Worm (Caenorhabditis elegans) whole organism, L2 larva: ENCODE data around the gene C54F6.17.

Experiments used
- R02D3.7 ChIP-seq: fragments of 150-350 bp; optimal IDR thresholded peaks from 2 replicates; lab custom pipeline; 2014; ENCODE audit warnings: missing biosample characterization, missing genetic modification characterization
- ceh-82 ChIP-seq: fragments of 150-350 bp; optimal IDR thresholded peaks from 2 replicates; lab custom pipeline; 2014; ENCODE audit warnings: missing biosample characterization, missing genetic modification characterization
- dmd-4 ChIP-seq: sonication (generic microtip); optimal IDR thresholded peaks from 2 replicates; lab custom pipeline; 2017; ENCODE audit warnings: missing biosample characterization, missing genetic modification characterization
- mdl-1 ChIP-seq, 2 experiments: fragments of 150-350 bp in 1 of 2; sonication (generic microtip) in 1 of 2; optimal IDR thresholded peaks; 2 replicates each; lab custom pipeline; 2017; ENCODE audit warnings: missing biosample characterization in 2 of 2, missing genetic modification characterization in 2 of 2
- nhr-12 ChIP-seq: fragments of 150-350 bp; optimal IDR thresholded peaks from 2 replicates; lab custom pipeline; 2014; ENCODE audit warnings: missing biosample characterization, missing genetic modification characterization
- nhr-237 ChIP-seq: fragments of 150-350 bp; optimal IDR thresholded peaks from 2 replicates; lab custom pipeline; 2014; ENCODE audit warnings: missing biosample characterization, missing genetic modification characterization
- nhr-6 ChIP-seq: fragments of 150-350 bp; optimal IDR thresholded peaks from 2 replicates; lab custom pipeline; 2014; ENCODE audit warnings: missing biosample characterization, missing genetic modification characterization
- zag-1 ChIP-seq: fragments of 150-350 bp; optimal IDR thresholded peaks from 2 replicates; lab custom pipeline; 2014; ENCODE audit warnings: missing biosample characterization, missing genetic modification characterization

DNA sequence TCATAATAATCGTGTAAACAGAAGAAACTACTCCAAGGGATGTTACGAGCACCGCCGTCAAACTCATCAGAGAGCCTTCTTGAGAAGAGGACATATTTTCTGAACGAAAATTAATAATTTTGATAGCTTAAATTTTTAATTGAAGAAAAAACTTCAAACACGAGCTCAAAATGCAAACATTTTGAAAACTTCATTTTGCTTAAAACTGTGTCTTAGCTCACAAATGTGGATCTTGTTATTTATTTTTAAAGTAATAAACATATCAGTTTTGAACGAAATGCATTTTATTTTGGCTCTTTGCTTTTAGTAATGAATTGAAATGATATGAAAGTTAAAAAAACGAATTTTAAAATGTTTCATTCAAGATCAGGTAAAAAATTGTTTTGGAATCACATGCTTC lies 39.7 kb upstream of the C54F6.17 start, which contains the start of gene srbc-7:
- TF ChIP-seq nhr-12 (tag; lab: Kevin White, UChicago) (no peak), R02D3.7 (tag; lab: Kevin White, UChicago) (no peak), zag-1 (tag; lab: Kevin White, UChicago) (no peak), nhr-6 (tag; lab: Kevin White, UChicago) (no peak), ceh-82 (tag; lab: Kevin White, UChicago) (no peak), nhr-237 (tag; lab: Kevin White, UChicago) (no peak), mdl-1 (tag; optimal IDR thresholded peaks at IDR 0.05; lab: Kevin White, UChicago) (no peak), dmd-4 (tag; lab: Kevin White, UChicago) (no peak)
